Fruit fly (Drosophila melanogaster) whole organism, embryonic: Measurements from ENCODE around the gene CG11698.

Experiments used
- CG10979 ChIP-seq: fragments of 200-800 bp; sonication (Bioruptor generic); optimal IDR thresholded peaks from 2 replicates; lab custom pipeline; 2018; ENCODE audit warnings: missing biosample characterization, mild to moderate bottlenecking, missing genetic modification characterization, moderate library complexity
- CG17802 ChIP-seq: fragments of 200-800 bp; sonication (Bioruptor generic); optimal IDR thresholded peaks from 2 replicates; lab custom pipeline; 2018; ENCODE audit warnings: missing biosample characterization, mild to moderate bottlenecking, missing genetic modification characterization, moderate library complexity
- CG18619 ChIP-seq: fragments of 200-800 bp; sonication (Bioruptor generic); optimal IDR thresholded peaks from 3 replicates; lab custom pipeline; 2017; ENCODE audit warnings: missing biosample characterization, mild to moderate bottlenecking, missing genetic modification characterization
- Drgx ChIP-seq: fragments of 200-800 bp; sonication (Bioruptor generic); IDR thresholded peaks from 2 replicates; pipeline ENCODE4 v1.3.6; 2022; ENCODE audit warnings: missing biosample characterization, missing genetic modification characterization
- Hand ChIP-seq: fragments of 200-800 bp; sonication (Bioruptor generic); optimal IDR thresholded peaks from 2 replicates; lab custom pipeline; 2017; ENCODE audit warnings: mild to moderate bottlenecking, missing biosample characterization, missing genetic modification reagents, missing genetic modification characterization
- Stat92E ChIP-seq, 3 experiments: fragments of >200 bp in 2 of 3; fragments of 200-800 bp in 1 of 3; sonication (Bioruptor generic) in 1 of 3; optimal IDR thresholded peaks; 2 replicates each; lab custom pipeline; 2017 to 2019; ENCODE audit warnings: missing biosample characterization in 3 of 3, missing genetic modification characterization in 3 of 3, mild to moderate bottlenecking in 1 of 3, moderate library complexity in 1 of 3
- ara ChIP-seq: fragments of 200-800 bp; sonication (Bioruptor generic); IDR thresholded peaks from 2 replicates; pipeline ENCODE4 v1.3.6; 2022; ENCODE audit warnings: missing biosample characterization, missing genetic modification characterization
- h ChIP-seq: fragments of >200 bp; optimal IDR thresholded peaks from 2 replicates; lab custom pipeline; 2017
- oc ChIP-seq: fragments of 200-800 bp; sonication (Bioruptor generic); optimal IDR thresholded peaks from 2 replicates; lab custom pipeline; 2018; ENCODE audit warnings: missing biosample characterization, mild to moderate bottlenecking, missing genetic modification characterization, moderate library complexity
- tin ChIP-seq: fragments of 200-800 bp; sonication (Bioruptor generic); optimal IDR thresholded peaks from 3 replicates; lab custom pipeline; 2016; ENCODE audit warnings: missing biosample characterization, missing genetic modification characterization
- tio ChIP-seq: fragments of 200-800 bp; sonication (Bioruptor generic); optimal IDR thresholded peaks from 2 replicates; lab custom pipeline; 2017; ENCODE audit warnings: missing biosample characterization, missing genetic modification characterization, inconsistent platforms
- twi ChIP-seq: fragments of 200-800 bp; optimal IDR thresholded peaks from 2 replicates; lab custom pipeline; 2019; ENCODE audit warnings: missing biosample characterization, mild to moderate bottlenecking, missing genetic modification characterization, moderate library complexity

dm6 chr3R:8327967-8328789 is 16.2 kb downstream of the CG11698 start:
- no peak for TF ChIP-seq Hand
- no peak for TF ChIP-seq oc (tag; lab: Kevin White, UChicago)
- TF ChIP-seq twi (tag; lab: Kevin White, UChicago): no peak
- no peak for TF ChIP-seq Stat92E (GFP tag; optimal IDR thresholded peaks at IDR 0.05; lab: Kevin White, UChicago)
- no peak for TF ChIP-seq tio
- no peak for TF ChIP-seq CG17802 (tag; lab: Kevin White, UChicago)
- no peak for TF ChIP-seq h (lab: Kevin White, UChicago)
- TF ChIP-seq CG10979 (tag; lab: Kevin White, UChicago): no peak
- no peak for TF ChIP-seq ara
- TF ChIP-seq Drgx: no peak
- no peak for TF ChIP-seq tin
- TF ChIP-seq CG18619 (GFP tag; lab: Kevin White, UChicago): no peak
